Worm (Caenorhabditis elegans): Measurements from ENCODE around the gene F09E5.12.

ce11 chrII:5408924-5409323 is 38.4 kb upstream of the F09E5.12 start, which contains the start of the genes EEED8.12 and EEED8.4:
- TF ChIP-seq ztf-11 (tag; optimal IDR thresholded peaks at IDR 0.05) (no peak), ham-2 (GFP tag; optimal IDR thresholded peaks at IDR 0.05) (no peak), elt-3 (tag; optimal IDR thresholded peaks at IDR 0.05) (no peak), nhr-28 (tag; optimal IDR thresholded peaks at IDR 0.05) (no peak), unc-120 (tag; optimal IDR thresholded peaks at IDR 0.05; ENCODE audit: poor library complexity, severe bottlenecking) (no peak), nhr-2 (tag; optimal IDR thresholded peaks at IDR 0.05) (no peak), nhr-237 (tag; optimal IDR thresholded peaks at IDR 0.05) (no peak), blmp-1 (tag; optimal IDR thresholded peaks at IDR 0.05) (no peak), unc-39 (tag; optimal IDR thresholded peaks at IDR 0.05) (no peak)
